Worm (Caenorhabditis elegans): ENCODE results near the gene F26G1.1.
"Not testable (repeated sequence)": the region's sequence is repeated elsewhere in the genome, so short reads cannot be mapped to it uniquely, and the experiment has no call there.

Gene F26G1.1

DNA sequence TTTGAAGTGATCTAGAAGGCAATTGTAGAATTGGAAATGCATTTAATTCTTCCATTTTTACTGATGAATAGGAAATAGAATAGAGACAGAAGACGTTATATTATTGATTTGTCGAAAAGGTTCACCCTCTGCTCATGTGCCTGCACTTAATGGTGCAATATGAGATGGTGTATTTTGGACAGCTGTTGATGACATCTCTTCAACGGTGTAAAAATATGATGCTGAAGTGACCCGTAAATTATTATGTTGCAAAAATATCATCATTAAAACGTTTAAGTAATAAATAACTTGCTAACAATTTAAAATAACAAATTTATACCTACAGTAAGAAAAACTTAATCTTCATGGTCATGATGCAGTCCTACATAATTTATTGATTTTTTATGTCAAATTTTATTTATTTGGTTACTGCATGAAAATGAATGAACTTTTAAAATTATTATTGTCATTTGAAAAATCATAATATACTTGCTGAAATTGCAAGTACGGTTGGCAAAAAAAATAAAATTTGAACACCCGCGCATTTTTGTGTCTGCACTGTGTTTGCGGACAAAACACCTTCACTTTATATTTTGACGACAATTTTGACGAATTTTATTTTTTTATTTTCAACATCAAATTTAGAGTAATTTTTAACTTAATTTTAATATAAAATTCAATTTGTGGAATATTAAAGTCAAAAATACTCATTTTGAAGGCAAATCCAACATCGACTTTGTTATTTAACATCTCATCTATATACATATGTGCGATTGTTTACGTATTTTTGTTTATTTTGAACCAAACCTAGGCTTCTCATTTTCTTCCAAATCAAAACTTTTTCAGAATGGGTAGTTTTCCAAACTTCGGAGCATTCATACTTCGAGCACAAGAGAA is 36.6 kb downstream of the F26G1.1 start, which contains the start of the genes fbxb-88 and tbck-1 (continued):
- TF ChIP-seq snpc-3.4 (tag; optimal IDR thresholded peaks at IDR 0.05) = no peak
- TF ChIP-seq B0019.2 (GFP tag; conservative IDR thresholded peaks at IDR 0.05) = no peak
- TF ChIP-seq ceh-79 (tag; optimal IDR thresholded peaks at IDR 0.05) = no peak
- TF ChIP-seq F52B5.7 (tag; optimal IDR thresholded peaks at IDR 0.05) = no peak

DNA sequence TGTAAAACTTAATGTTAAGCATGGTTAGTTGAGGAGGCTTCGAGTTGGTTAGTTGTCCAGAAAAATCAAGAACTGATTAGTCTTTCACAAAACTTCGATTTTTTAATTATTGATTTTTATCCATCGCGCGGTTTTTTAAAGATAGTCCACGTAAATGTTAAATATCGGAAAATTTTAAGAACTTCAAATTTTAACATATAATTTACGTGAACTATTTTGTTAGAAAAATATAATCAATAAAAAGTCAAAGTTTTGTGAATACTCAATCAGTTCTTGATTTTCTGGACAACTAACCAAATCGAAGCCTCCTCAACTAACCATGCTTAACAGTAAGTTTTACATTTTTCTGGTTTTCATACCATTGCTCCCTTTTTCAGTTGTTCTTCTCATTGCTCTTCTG is 43.3 kb downstream of the F26G1.1 start, which contains the start of the genes C33F10.11 and C33F10.1:
C33F10.11 (minus strand) TSS at position 101 of the 400 bp plus-strand sequence.
C33F10.1 (plus strand) TSS at position 263 of the 400 bp plus-strand sequence.
- no peak for TF ChIP-seq F23B12.7 (tag; optimal IDR thresholded peaks at IDR 0.05; ENCODE audit: insufficient read depth)
- no peak for TF ChIP-seq egl-44 (GFP tag; IDR thresholded peaks at IDR 0.05)
- TF ChIP-seq gei-17 (GFP tag; optimal IDR thresholded peaks at IDR 0.05) = no peak
- TF ChIP-seq hrde-1 (tag; optimal IDR thresholded peaks at IDR 0.05; ENCODE audit: borderline replicate concordance) = no peak
- TF ChIP-seq akir-1 (GFP tag; optimal IDR thresholded peaks at IDR 0.05) = no peak
- TF ChIP-seq Y95B8A.8 (GFP tag; IDR thresholded peaks at IDR 0.05) = no peak
- TF ChIP-seq egrh-3 (GFP tag; IDR thresholded peaks at IDR 0.05) = no peak

DNA sequence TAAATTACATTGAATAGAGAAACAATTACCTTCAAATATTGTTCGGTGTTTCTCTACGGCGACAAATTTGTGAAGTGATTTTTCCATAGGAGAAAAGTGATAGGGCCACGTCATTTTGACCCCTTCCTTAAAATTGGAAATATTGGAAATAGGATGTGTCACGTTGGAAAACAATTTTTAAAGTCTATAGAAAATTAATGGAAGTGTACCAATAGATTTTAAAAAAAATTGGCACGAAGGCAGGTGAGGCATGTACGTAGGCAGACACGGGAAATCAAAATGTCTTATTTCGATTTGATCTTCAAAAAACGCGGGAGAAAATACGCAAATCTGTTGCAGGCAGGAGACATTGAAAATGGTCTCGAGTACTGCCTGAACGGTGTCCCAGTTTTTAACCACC is 46.2 kb downstream of the F26G1.1 start, which contains the start of gene C33F10.12:
C33F10.12 (minus strand) TSS at position 101 of the 400 bp plus-strand sequence.
- no peak for TF ChIP-seq ztf-6 (GFP tag; IDR thresholded peaks at IDR 0.05)
- TF ChIP-seq madf-3 (GFP tag; IDR thresholded peaks at IDR 0.05) = no peak
- no peak for TF ChIP-seq athp-1 (tag; optimal IDR thresholded peaks at IDR 0.05)
- TF ChIP-seq rcor-1 (GFP tag; IDR thresholded peaks at IDR 0.05) = no peak
- TF ChIP-seq mel-28 (tag; optimal IDR thresholded peaks at IDR 0.05; ENCODE audit: borderline replicate concordance) = no peak
- no peak for TF ChIP-seq rec-8 (tag; optimal IDR thresholded peaks at IDR 0.05)
- TF ChIP-seq B0336.3 (GFP tag; IDR thresholded peaks at IDR 0.05) = no peak
- TF ChIP-seq T26A5.8 (tag; optimal IDR thresholded peaks at IDR 0.05) = no peak
- no peak for TF ChIP-seq egl-44 (GFP tag; IDR thresholded peaks at IDR 0.05)
- no peak for TF ChIP-seq K12H6.12 (tag; optimal IDR thresholded peaks at IDR 0.05)
- no peak for TF ChIP-seq lsy-27 (tag; optimal IDR thresholded peaks at IDR 0.05; ENCODE audit: borderline replicate concordance, insufficient read depth)

DNA sequence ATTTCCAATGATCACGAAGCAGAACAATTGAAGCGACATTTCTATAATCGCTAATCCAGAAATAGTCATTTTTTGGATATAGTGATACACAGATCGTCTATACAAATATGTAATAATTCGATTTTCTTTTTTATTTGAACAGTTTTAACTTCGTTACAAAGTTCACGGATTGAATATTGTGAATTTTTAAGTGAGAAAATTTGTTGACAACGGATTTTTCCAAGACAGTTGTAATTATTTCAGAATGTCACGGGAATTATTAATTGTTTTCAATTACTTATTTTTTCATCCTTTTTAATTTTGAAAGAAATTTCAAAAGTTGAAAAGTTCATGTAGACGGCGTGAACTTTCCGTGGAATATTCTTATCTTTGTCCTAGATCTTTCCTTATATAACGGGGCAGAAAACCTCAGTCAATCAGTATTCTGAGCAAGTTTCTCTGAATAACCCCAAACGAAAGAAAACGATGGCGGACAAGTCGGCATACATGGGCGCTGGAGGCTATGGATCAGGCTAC is 50.8 kb downstream of the F26G1.1 start, which contains the start of the genes T23B7.2 and nspd-4:
T23B7.2 (minus strand) TSS at position 101 of the 516 bp plus-strand sequence.
nspd-4 (plus strand) TSS at position 466 of the 516 bp plus-strand sequence.
- TF ChIP-seq gei-17 (GFP tag; optimal IDR thresholded peaks at IDR 0.05); hlh-12 (tag; optimal IDR thresholded peaks at IDR 0.05); unc-62 (GFP tag; optimal IDR thresholded peaks at IDR 0.05): not testable (repeated sequence)
